Fruit fly (Drosophila melanogaster): ENCODE measurements around the gene mRpL22.
A peak's percentile ranks its signal among the peaks of the same experiment; 100 is the strongest.

mRpL22 gene

dm6 chrX:16834259-16834658 is 50.5 kb downstream of the mRpL22 start (continued):
- TF ChIP-seq grn (GFP tag; optimal IDR thresholded peaks at IDR 0.05) (no peak), CG9932 (GFP tag; IDR thresholded peaks at IDR 0.05) (0 out of 2 replicates have a peak, but pooled peaks have one; percentile 16), mam (GFP tag; optimal IDR thresholded peaks at IDR 0.05) (no peak), ara (GFP tag; IDR thresholded peaks at IDR 0.05) (no peak), Ets65A (GFP tag) (peak; percentile 63), ase (GFP tag; IDR thresholded peaks at IDR 0.05) (no peak), CG3407 (GFP tag; optimal IDR thresholded peaks at IDR 0.05) (peak; percentile 8), z (GFP tag; IDR thresholded peaks at IDR 0.05) (no peak), Trl (optimal IDR thresholded peaks at IDR 0.05) (no peak), Trl (GFP tag; optimal IDR thresholded peaks at IDR 0.05) (peak; percentile 28), CG11085 (GFP tag; IDR thresholded peaks at IDR 0.05) (no peak), CG9215 (GFP tag; IDR thresholded peaks at IDR 0.05) (peak; percentile 42; the same call in 1 of the 2 replicates), ATbp (GFP tag; optimal IDR thresholded peaks at IDR 0.05) (peak; percentile 48), Awh (GFP tag; IDR thresholded peaks at IDR 0.05) (no peak), Oaz (GFP tag; IDR thresholded peaks at IDR 0.05) (no peak), lola (GFP tag; optimal IDR thresholded peaks at IDR 0.05) (peak in 1 of 3 experiments; percentile 28), CG10274 (GFP tag; optimal IDR thresholded peaks at IDR 0.05) (no peak), org-1 (GFP tag; optimal IDR thresholded peaks at IDR 0.05) (peak; percentile 18), CG2120 (GFP tag; optimal IDR thresholded peaks at IDR 0.05) (peak; percentile 60), CG2712 (tag; optimal IDR thresholded peaks at IDR 0.05) (peak; percentile 57), CG1529 (GFP tag; optimal IDR thresholded peaks at IDR 0.05) (peak; percentile 18), Myb (GFP tag; optimal IDR thresholded peaks at IDR 0.05) (no peak), CG12769 (tag; optimal IDR thresholded peaks at IDR 0.05) (no peak), CG13296 (GFP tag; optimal IDR thresholded peaks at IDR 0.05) (no peak), CG14014 (GFP tag; IDR thresholded peaks at IDR 0.05) (no peak), CG12391 (tag; optimal IDR thresholded peaks at IDR 0.05) (peak; percentile 55), row (GFP tag; IDR thresholded peaks at IDR 0.05) (peak; percentile 57), run (tag; optimal IDR thresholded peaks at IDR 0.05) (no peak), CG34376 (GFP tag; optimal IDR thresholded peaks at IDR 0.05) (no peak), CG7928 (GFP tag; optimal IDR thresholded peaks at IDR 0.05) (no peak), CHES-1-like (GFP tag; optimal IDR thresholded peaks at IDR 0.05) (no peak), hb (GFP tag; IDR thresholded peaks at IDR 0.05; ENCODE audit: partially characterized antibody) (no peak), caup (GFP tag; optimal IDR thresholded peaks at IDR 0.05; ENCODE audit: severe bottlenecking) (no peak), Sox100B (GFP tag; optimal IDR thresholded peaks at IDR 0.05) (peak; percentile 32), dmrt99B (tag; optimal IDR thresholded peaks at IDR 0.05) (peak; percentile 64), Opbp (GFP tag; IDR thresholded peaks at IDR 0.05; ENCODE audit: partially characterized antibody) (no peak), Rfx (GFP tag; IDR thresholded peaks at IDR 0.05) (peak; percentile 41; the same call in 1 of the 2 replicates), shn (GFP tag; optimal IDR thresholded peaks at IDR 0.05) (peak; percentile 31), nerfin-2 (GFP tag; IDR thresholded peaks at IDR 0.05; ENCODE audit: partially characterized antibody) (no peak), dpn (GFP tag; optimal IDR thresholded peaks at IDR 0.05) (peak; percentile 10 to 39), Optix (GFP tag; IDR thresholded peaks at IDR 0.05) (no peak), dan (GFP tag; IDR thresholded peaks at IDR 0.05) (no peak), sc (optimal IDR thresholded peaks at IDR 0.05) (no peak), sc (GFP tag; optimal IDR thresholded peaks at IDR 0.05) (peak; percentile 10), CG10267 (tag; optimal IDR thresholded peaks at IDR 0.05) (no peak), CG8765 (GFP tag; IDR thresholded peaks at IDR 0.05) (no peak), CG43689 (GFP tag; IDR thresholded peaks at IDR 0.05) (no peak), Hr3 (GFP tag; optimal IDR thresholded peaks at IDR 0.05) (peak; percentile 15), Camta (GFP tag; optimal IDR thresholded peaks at IDR 0.05) (no peak), lmd (GFP tag; IDR thresholded peaks at IDR 0.05) (peak; percentile 41), kay (GFP tag; optimal IDR thresholded peaks at IDR 0.05) (peak; percentile 17), CG9437 (GFP tag; optimal IDR thresholded peaks at IDR 0.05) (peak; percentile 37)

Measured in whole organism, embryonic.